Worm (Caenorhabditis elegans) whole organism, late embryonic: ENCODE data around the gene C18B12.4.

Experiments used
- C38D4.7 ChIP-seq: fragments of 200-800 bp; sonication (Bioruptor generic); optimal IDR thresholded peaks from 2 replicates; lab custom pipeline; 2018; ENCODE audit warnings: mild to moderate bottlenecking, missing genetic modification characterization, moderate library complexity, missing compliant biosample characterization
- F13H6.1 ChIP-seq: sonication (generic microtip); optimal IDR thresholded peaks from 2 replicates; lab custom pipeline; 2016; ENCODE audit warnings: missing genetic modification characterization, missing compliant biosample characterization
- K09A11.1 ChIP-seq: sonication (generic microtip); optimal IDR thresholded peaks from 2 replicates; lab custom pipeline; 2017; ENCODE audit warnings: antibody characterized with exemption, mild to moderate bottlenecking, missing genetic modification characterization, missing compliant biosample characterization; ENCODE audit not compliant: insufficient read depth
- Y22D7AL.16 ChIP-seq: sonication (generic microtip); optimal IDR thresholded peaks from 2 replicates; lab custom pipeline; 2016; ENCODE audit warnings: missing genetic modification characterization, missing compliant biosample characterization
- ahr-1 ChIP-seq: sonication (generic microtip); optimal IDR thresholded peaks from 2 replicates; lab custom pipeline; 2016; ENCODE audit warnings: missing genetic modification characterization, missing compliant biosample characterization
- ama-1 ChIP-seq: fragments of 150-350 bp; optimal IDR thresholded peaks from 2 replicates; lab custom pipeline; 2014
- ceh-14 ChIP-seq: sonication (generic microtip); optimal IDR thresholded peaks from 2 replicates; lab custom pipeline; 2016; ENCODE audit warnings: missing genotype, missing genetic modification characterization, missing compliant biosample characterization
- ceh-19 ChIP-seq: fragments of 200-800 bp; sonication (Bioruptor generic); optimal IDR thresholded peaks from 2 replicates; lab custom pipeline; 2018; ENCODE audit warnings: mild to moderate bottlenecking, missing genetic modification characterization, missing compliant biosample characterization
- ceh-2 ChIP-seq: sonication (generic microtip); optimal IDR thresholded peaks from 2 replicates; lab custom pipeline; 2016; ENCODE audit warnings: missing genotype, missing genetic modification characterization, missing compliant biosample characterization
- ceh-22 ChIP-seq: sonication (generic microtip); optimal IDR thresholded peaks from 2 replicates; lab custom pipeline; 2017; ENCODE audit warnings: missing biosample characterization, missing genetic modification characterization
- ceh-24 ChIP-seq: sonication (generic microtip); optimal IDR thresholded peaks from 2 replicates; lab custom pipeline; 2016; ENCODE audit warnings: mild to moderate bottlenecking, missing genetic modification characterization, missing compliant biosample characterization
- ceh-34 ChIP-seq: sonication (generic microtip); optimal IDR thresholded peaks from 2 replicates; lab custom pipeline; 2016; ENCODE audit warnings: mild to moderate bottlenecking, missing genetic modification characterization, missing compliant biosample characterization
- che-1 ChIP-seq: sonication (generic microtip); optimal IDR thresholded peaks from 2 replicates; lab custom pipeline; 2016; ENCODE audit warnings: mild to moderate bottlenecking, missing genetic modification characterization, missing compliant biosample characterization
- elt-2 ChIP-seq: sonication (generic microtip); optimal IDR thresholded peaks from 2 replicates; lab custom pipeline; 2016; ENCODE audit warnings: missing genetic modification reagents, missing genetic modification characterization, missing compliant biosample characterization
- elt-4 ChIP-seq: sonication (generic microtip); optimal IDR thresholded peaks from 2 replicates; lab custom pipeline; 2016; ENCODE audit warnings: missing genetic modification characterization, missing compliant biosample characterization
- eyg-1 ChIP-seq: sonication (generic microtip); optimal IDR thresholded peaks from 2 replicates; lab custom pipeline; 2016; ENCODE audit warnings: missing genotype, missing genetic modification characterization, missing compliant biosample characterization
- fax-1 ChIP-seq: sonication (generic microtip); optimal IDR thresholded peaks from 2 replicates; lab custom pipeline; 2016; ENCODE audit warnings: missing genotype, missing genetic modification characterization, missing compliant biosample characterization
- fkh-10 ChIP-seq: fragments of 150-350 bp; optimal IDR thresholded peaks from 2 replicates; lab custom pipeline; 2014; ENCODE audit warnings: missing biosample characterization, missing genetic modification reagents, missing genetic modification characterization
- gmeb-2 ChIP-seq: sonication (generic microtip); optimal IDR thresholded peaks from 2 replicates; lab custom pipeline; 2016; ENCODE audit warnings: missing genetic modification characterization, inconsistent platforms, missing compliant biosample characterization
- hlh-15 ChIP-seq: sonication (generic microtip); optimal IDR thresholded peaks from 2 replicates; lab custom pipeline; 2016; ENCODE audit warnings: missing genetic modification characterization, missing compliant biosample characterization
- hlh-6 ChIP-seq: sonication (generic microtip); optimal IDR thresholded peaks from 2 replicates; lab custom pipeline; 2016; ENCODE audit warnings: missing genotype, missing genetic modification characterization, missing compliant biosample characterization
- lin-11 ChIP-seq: fragments of 200-800 bp; sonication (Bioruptor generic); optimal IDR thresholded peaks from 2 replicates; lab custom pipeline; 2018; ENCODE audit warnings: mild to moderate bottlenecking, missing genetic modification characterization, missing compliant biosample characterization
- npax-4 ChIP-seq: sonication (generic microtip); optimal IDR thresholded peaks from 2 replicates; lab custom pipeline; 2016; ENCODE audit warnings: missing genetic modification characterization, missing compliant biosample characterization
- odd-2 ChIP-seq: sonication (generic microtip); optimal IDR thresholded peaks from 2 replicates; lab custom pipeline; 2017; ENCODE audit warnings: antibody characterized with exemption, mild to moderate bottlenecking, missing genetic modification characterization, missing compliant biosample characterization
- pag-3 ChIP-seq: sonication (generic microtip); optimal IDR thresholded peaks from 2 replicates; lab custom pipeline; 2016; ENCODE audit warnings: missing compliant biosample characterization, missing genetic modification characterization, borderline replicate concordance
- pax-1 ChIP-seq: fragments of 150-350 bp; optimal IDR thresholded peaks from 2 replicates; lab custom pipeline; 2014; ENCODE audit warnings: missing biosample characterization, missing genetic modification characterization
- pha-2 ChIP-seq: sonication (generic microtip); optimal IDR thresholded peaks from 2 replicates; lab custom pipeline; 2017; ENCODE audit warnings: mild to moderate bottlenecking, missing genetic modification characterization, missing compliant biosample characterization
- pqm-1 ChIP-seq: sonication (generic microtip); optimal IDR thresholded peaks from 2 replicates; lab custom pipeline; 2016; ENCODE audit warnings: missing genetic modification characterization, missing compliant biosample characterization
- ref-2 ChIP-seq: sonication (generic microtip); optimal IDR thresholded peaks from 2 replicates; lab custom pipeline; 2016; ENCODE audit warnings: missing genetic modification characterization, missing compliant biosample characterization
- rnt-1 ChIP-seq: sonication (generic microtip); optimal IDR thresholded peaks from 2 replicates; lab custom pipeline; 2016; ENCODE audit warnings: missing genetic modification characterization, missing compliant biosample characterization
- sox-2 ChIP-seq: fragments of 200-800 bp; sonication (Bioruptor generic); IDR thresholded peaks from 2 replicates; pipeline ENCODE4 v1.3.6; 2022; ENCODE audit warnings: missing genetic modification reagents, missing genetic modification characterization, missing compliant biosample characterization
- sox-4 ChIP-seq: sonication (generic microtip); optimal IDR thresholded peaks from 2 replicates; lab custom pipeline; 2017; ENCODE audit warnings: mild to moderate bottlenecking, missing genetic modification characterization, inconsistent platforms, missing compliant biosample characterization
- syd-9 ChIP-seq: sonication (generic microtip); optimal IDR thresholded peaks from 2 replicates; lab custom pipeline; 2016; ENCODE audit warnings: mild to moderate bottlenecking, missing genetic modification characterization, moderate library complexity, missing compliant biosample characterization
- tbx-2 ChIP-seq: sonication (generic microtip); optimal IDR thresholded peaks from 2 replicates; lab custom pipeline; 2016; ENCODE audit warnings: missing genetic modification characterization, missing compliant biosample characterization
- tbx-7 ChIP-seq: sonication (generic microtip); optimal IDR thresholded peaks from 2 replicates; lab custom pipeline; 2016; ENCODE audit warnings: missing genotype, missing genetic modification characterization, missing compliant biosample characterization
- ttx-3 ChIP-seq: sonication (generic microtip); optimal IDR thresholded peaks from 2 replicates; lab custom pipeline; 2016; ENCODE audit warnings: missing genetic modification reagents, missing genetic modification characterization, missing compliant biosample characterization
- unc-3 ChIP-seq, 2 experiments: fragments of 200-800 bp in 1 of 2; sonication (Bioruptor generic) in 1 of 2; sonication (generic microtip) in 1 of 2; conservative IDR thresholded peaks in 1 of 2; optimal IDR thresholded peaks in 1 of 2; 2 replicates each; pipeline versions ENCODE4 v1.3.6 to Lab custom; 2016 to 2022; ENCODE audit warnings: missing compliant biosample characterization in 2 of 2, missing genetic modification characterization in 2 of 2, missing genetic modification reagents in 1 of 2
- unc-86 ChIP-seq: sonication (generic microtip); optimal IDR thresholded peaks from 2 replicates; lab custom pipeline; 2016; ENCODE audit warnings: missing genetic modification characterization, missing compliant biosample characterization
- zip-5 ChIP-seq: sonication (generic microtip); optimal IDR thresholded peaks from 2 replicates; lab custom pipeline; 2016; ENCODE audit warnings: missing genetic modification characterization, missing compliant biosample characterization
- ztf-16 ChIP-seq: sonication (generic microtip); optimal IDR thresholded peaks from 2 replicates; lab custom pipeline; 2017; ENCODE audit warnings: missing genetic modification characterization, missing compliant biosample characterization

Gene C18B12.4

ce11 chrX:15075170-15075569, 34.8 kb upstream of the C18B12.4 start:
- no peak for TF ChIP-seq ztf-16 (tag; lab: Kevin White, UChicago)
- no peak for TF ChIP-seq ceh-22 (tag; lab: Kevin White, UChicago)
- no peak for TF ChIP-seq sox-2 (GFP tag; lab: Robert Waterston, UW)
- no peak for TF ChIP-seq pax-1 (tag; lab: Kevin White, UChicago)
- no peak for TF ChIP-seq ahr-1 (tag; lab: Kevin White, UChicago)

DNA sequence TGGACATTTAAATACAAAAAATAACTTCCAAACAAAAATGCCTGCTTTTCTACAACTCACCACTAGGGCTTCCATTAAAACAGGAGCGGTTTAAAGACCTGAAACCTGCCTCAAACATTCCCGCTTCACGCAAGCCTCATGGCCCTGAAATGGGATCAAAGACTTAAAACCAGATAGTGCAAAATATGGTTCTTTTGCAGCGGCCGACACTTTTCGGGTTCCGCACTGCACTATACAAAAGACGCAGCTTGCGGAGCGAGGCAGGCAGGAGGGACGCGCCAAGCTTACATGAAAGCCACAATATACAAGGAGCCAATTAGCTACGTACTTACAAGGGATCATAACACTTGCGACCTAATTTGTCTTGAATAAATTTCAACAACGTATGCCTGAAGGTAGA, 33.1 kb upstream of the C18B12.4 start:
- no peak for TF ChIP-seq ref-2 (tag; lab: Kevin White, UChicago)
- TF ChIP-seq K09A11.1 (tag; lab: Kevin White, UChicago) = no peak
- TF ChIP-seq ttx-3 (tag; lab: Kevin White, UChicago) = no peak
- TF ChIP-seq ceh-24 = no peak
- no peak for TF ChIP-seq tbx-2 (tag; lab: Kevin White, UChicago)
- no peak for TF ChIP-seq zip-5
- no peak for TF ChIP-seq odd-2
- TF ChIP-seq ceh-19 (GFP tag; lab: Kevin White, UChicago) = no peak
- no peak for TF ChIP-seq elt-4
- TF ChIP-seq sox-4 = no peak
- TF ChIP-seq unc-86 = no peak
- TF ChIP-seq ceh-14 (tag; lab: Kevin White, UChicago) = no peak
- no peak for TF ChIP-seq eyg-1 (tag; lab: Kevin White, UChicago)
- TF ChIP-seq fkh-10 (GFP tag; lab: Kevin White, UChicago) = no peak

DNA sequence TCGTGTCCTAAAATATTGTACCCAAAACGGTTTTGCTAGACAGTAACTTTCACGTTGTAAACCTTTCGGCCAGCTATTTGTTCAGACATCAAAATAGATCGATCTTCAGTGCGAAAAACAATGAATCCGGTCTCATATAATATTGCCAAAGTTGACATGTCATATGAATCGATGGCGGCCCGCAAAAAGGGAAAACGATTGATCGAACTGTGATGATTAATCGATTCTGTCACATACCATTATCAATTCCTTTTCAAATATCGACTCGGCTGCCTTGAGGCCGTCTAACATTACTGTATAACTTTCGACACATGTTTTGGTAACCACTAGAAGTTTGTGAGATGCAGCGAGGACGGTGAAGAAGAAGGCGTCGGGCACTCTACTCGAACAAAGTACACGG, 32.5 kb upstream of the C18B12.4 start:
- TF ChIP-seq K09A11.1 (tag; lab: Kevin White, UChicago) (no peak), ceh-22 (tag; lab: Kevin White, UChicago) (no peak), tbx-7 (no peak), pha-2 (no peak), sox-4 (no peak), eyg-1 (tag; lab: Kevin White, UChicago) (no peak), zip-5 (no peak), unc-3 (GFP tag; conservative IDR thresholded peaks at IDR 0.05; lab: Robert Waterston, UW) (no peak), unc-3 (tag; optimal IDR thresholded peaks at IDR 0.05; lab: Kevin White, UChicago) (no peak), Y22D7AL.16 (no peak), fkh-10 (GFP tag; lab: Kevin White, UChicago) (no peak)

DNA sequence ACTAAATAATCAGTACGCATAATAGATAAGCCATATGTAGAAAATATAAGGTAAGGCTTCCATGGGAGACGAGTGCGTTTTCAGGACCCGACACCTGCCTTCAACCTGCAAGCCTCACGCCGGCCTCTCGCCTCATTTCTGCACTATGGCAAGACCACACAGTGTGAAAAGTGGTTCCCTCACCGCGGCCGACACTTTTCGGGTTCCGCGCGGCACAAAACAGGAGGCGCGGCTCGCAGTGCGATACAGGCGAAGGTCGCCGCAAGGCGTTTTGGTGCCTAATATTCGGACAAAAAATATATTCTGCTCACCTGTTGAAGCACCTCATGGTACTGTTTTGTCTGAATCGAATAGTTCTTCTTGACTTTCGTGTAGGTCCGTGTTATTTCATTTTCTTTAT, 29.7 kb upstream of the C18B12.4 start:
- no peak for TF ChIP-seq ceh-2 (tag; lab: Kevin White, UChicago)
- no peak for TF ChIP-seq che-1
- TF ChIP-seq ceh-14 (tag; lab: Kevin White, UChicago) = no peak
- TF ChIP-seq C38D4.7 (GFP tag; lab: Kevin White, UChicago) = no peak
- no peak for TF ChIP-seq pha-2
- no peak for TF ChIP-seq hlh-6
- TF ChIP-seq ceh-24 = no peak
- no peak for TF ChIP-seq sox-2 (GFP tag; lab: Robert Waterston, UW)
- TF ChIP-seq elt-2 (tag; lab: Kevin White, UChicago) = no peak
- TF ChIP-seq ceh-34 (tag; lab: Kevin White, UChicago) = no peak
- TF ChIP-seq syd-9 (tag; lab: Kevin White, UChicago) = no peak
- TF ChIP-seq, all 69 proteins: peak for 0

ce11 chrX:15069242-15069641, 28.8 kb upstream of the C18B12.4 start, which contains the start of gene mam-6:
mam-6 (minus strand) TSS chrX:15069342.
- TF ChIP-seq unc-3 (GFP tag; conservative IDR thresholded peaks at IDR 0.05; lab: Robert Waterston, UW) (no peak), unc-3 (tag; optimal IDR thresholded peaks at IDR 0.05; lab: Kevin White, UChicago) (no peak), npax-4 (tag; lab: Kevin White, UChicago) (no peak), rnt-1 (tag; lab: Kevin White, UChicago) (no peak), C38D4.7 (GFP tag; lab: Kevin White, UChicago) (no peak), lin-11 (tag; lab: Kevin White, UChicago) (no peak), pqm-1 (tag; lab: Kevin White, UChicago) (no peak), hlh-15 (no peak), ama-1 (lab: Kevin White, UChicago) (no peak), ztf-16 (tag; lab: Kevin White, UChicago) (no peak), F13H6.1 (tag; lab: Kevin White, UChicago) (no peak), pha-2 (no peak), ceh-34 (tag; lab: Kevin White, UChicago) (no peak), pag-3 (no peak), gmeb-2 (tag; lab: Kevin White, UChicago) (no peak), tbx-2 (tag; lab: Kevin White, UChicago) (no peak), fax-1 (no peak)
